Fruit fly (Drosophila melanogaster): Measurements from ENCODE around the gene Spn28Da.

Gene Spn28Da

dm6 chr2L:7931218-7931617 is 42.3 kb upstream of the Spn28Da start (continued):
- TF ChIP-seq pum (GFP tag; optimal IDR thresholded peaks at IDR 0.05), result no peak
- TF ChIP-seq CG17359 (tag; optimal IDR thresholded peaks at IDR 0.05), result peak; percentile 7
- peak; percentile 54 for TF ChIP-seq Hand (GFP tag; optimal IDR thresholded peaks at IDR 0.05)
- TF ChIP-seq CG8944 (GFP tag; optimal IDR thresholded peaks at IDR 0.05), result no peak
- TF ChIP-seq Nf-YB (GFP tag; optimal IDR thresholded peaks at IDR 0.05), result no peak
- no peak for TF ChIP-seq CG15011 (GFP tag; optimal IDR thresholded peaks at IDR 0.05)
- 0 out of 2 replicates have a peak, but pooled peaks have one; percentile 29 for TF ChIP-seq Atf6 (GFP tag; IDR thresholded peaks at IDR 0.05)
- peak; percentile 55 for TF ChIP-seq gem (tag; optimal IDR thresholded peaks at IDR 0.05)
- peak; percentile 1 for TF ChIP-seq Oli (tag; optimal IDR thresholded peaks at IDR 0.05)
- TF ChIP-seq CG15269 (tag; optimal IDR thresholded peaks at IDR 0.05), result peak; percentile 47
- TF ChIP-seq esg (GFP tag; conservative IDR thresholded peaks at IDR 0.05), result no peak
- no peak for TF ChIP-seq Myb (GFP tag; optimal IDR thresholded peaks at IDR 0.05)
- 0 out of 2 replicates have a peak, but pooled peaks have one; percentile 17 for TF ChIP-seq vvl (GFP tag; IDR thresholded peaks at IDR 0.05)
- no peak for TF ChIP-seq pnt (GFP tag; optimal IDR thresholded peaks at IDR 0.05)
- TF ChIP-seq CG9817 (tag; optimal IDR thresholded peaks at IDR 0.05), result peak; percentile 14
- TF ChIP-seq dmrt99B (tag; optimal IDR thresholded peaks at IDR 0.05), result peak; percentile 41
- 0 out of 2 replicates have a peak, but pooled peaks have one; percentile 15 for TF ChIP-seq CG32532 (GFP tag; IDR thresholded peaks at IDR 0.05)
- TF ChIP-seq Hr51 (GFP tag; optimal IDR thresholded peaks at IDR 0.05), result peak in 1 of 2 experiments; percentile 47
- peak; percentile 10 for TF ChIP-seq CoRest (tag; optimal IDR thresholded peaks at IDR 0.05)
- no peak for TF ChIP-seq CkIIα-i1 (GFP tag; IDR thresholded peaks at IDR 0.05)

dm6 chr2L:7930737-7931136 is 41.8 kb upstream of the Spn28Da start:
- TF ChIP-seq Hey (tag; optimal IDR thresholded peaks at IDR 0.05) (peak; percentile 31), mirr (GFP tag; optimal IDR thresholded peaks at IDR 0.05) (peak; percentile 16), ro (GFP tag; IDR thresholded peaks at IDR 0.05) (no peak), nerfin-1 (tag; optimal IDR thresholded peaks at IDR 0.05) (peak; percentile 49), abd-A (tag; optimal IDR thresholded peaks at IDR 0.05) (peak; percentile 74), Deaf1 (tag; optimal IDR thresholded peaks at IDR 0.05) (no peak), CoRest (tag; optimal IDR thresholded peaks at IDR 0.05) (no peak), Pdp1 (GFP tag; optimal IDR thresholded peaks at IDR 0.05) (peak in 1 of 2 experiments; percentile 79), Med (GFP tag) (peak; percentile 16), sd (tag; optimal IDR thresholded peaks at IDR 0.05) (peak; percentile 62)

dm6 chr2L:7926288-7927061 is 37.5 kb upstream of the Spn28Da start:
- peak; percentile 99 for TF ChIP-seq Hey (tag; optimal IDR thresholded peaks at IDR 0.05)
- peak; percentile 16 for TF ChIP-seq sd (tag; optimal IDR thresholded peaks at IDR 0.05)
- TF ChIP-seq CG7839 (tag; optimal IDR thresholded peaks at IDR 0.05), result peak; percentile 14
- TF ChIP-seq CG12659 (GFP tag; optimal IDR thresholded peaks at IDR 0.05), result no peak
- TF ChIP-seq CG17385 (GFP tag; optimal IDR thresholded peaks at IDR 0.05), result no peak
- no peak for TF ChIP-seq gsb (GFP tag; IDR thresholded peaks at IDR 0.05)
- peak; percentile 43 for TF ChIP-seq Med (GFP tag)
- TF ChIP-seq Trl (optimal IDR thresholded peaks at IDR 0.05), result peak in 1 of 2 experiments; percentile 52
- TF ChIP-seq Trl (GFP tag; optimal IDR thresholded peaks at IDR 0.05), result no peak
- no peak for TF ChIP-seq Rx (GFP tag; IDR thresholded peaks at IDR 0.05)
- peak; percentile 42 for TF ChIP-seq sqz (GFP tag; optimal IDR thresholded peaks at IDR 0.05)
- TF ChIP-seq lab (GFP tag; optimal IDR thresholded peaks at IDR 0.05), result peak; percentile 13
- 0 out of 3 replicates have a peak, but pooled peaks have one; percentile 10 for TF ChIP-seq H15 (GFP tag; IDR thresholded peaks at IDR 0.05)
- TF ChIP-seq lbe (GFP tag; optimal IDR thresholded peaks at IDR 0.05), result peak; percentile 33
- TF ChIP-seq dmrt99B (tag; optimal IDR thresholded peaks at IDR 0.05), result peak; percentile 1
- TF ChIP-seq esg (GFP tag; conservative IDR thresholded peaks at IDR 0.05), result no peak
- TF ChIP-seq chinmo (GFP tag; IDR thresholded peaks at IDR 0.05; ENCODE audit: partially characterized antibody), result peak; percentile 75; the same call in 1 of the 4 replicates
- no peak for TF ChIP-seq fd64A (GFP tag; optimal IDR thresholded peaks at IDR 0.05)
- peak; percentile 39; the same call in 1 of the 2 replicates for TF ChIP-seq slbo (GFP tag; IDR thresholded peaks at IDR 0.05)
- TF ChIP-seq CG10543 (GFP tag; optimal IDR thresholded peaks at IDR 0.05), result peak; percentile 14
- no peak for TF ChIP-seq vvl (GFP tag; IDR thresholded peaks at IDR 0.05)
- TF ChIP-seq row (GFP tag; IDR thresholded peaks at IDR 0.05), result peak; percentile 38; the same call in 2 of the 3 replicates

Measured in whole organism, embryonic.